Worm (Caenorhabditis elegans): Measurements from ENCODE around the gene stdh-1.

- TF ChIP-seq ama-1 (optimal IDR thresholded peaks at IDR 0.05) = no peak
- no peak for TF ChIP-seq B0310.2 (tag; optimal IDR thresholded peaks at IDR 0.05)
- TF ChIP-seq tra-4 (tag; optimal IDR thresholded peaks at IDR 0.05) = no peak
- TF ChIP-seq scrt-1 (GFP tag; IDR thresholded peaks at IDR 0.05) = no peak
- no peak for TF ChIP-seq tbx-11 (GFP tag; IDR thresholded peaks at IDR 0.05)
- TF ChIP-seq flt-1 (GFP tag; IDR thresholded peaks at IDR 0.05) = no peak
- TF ChIP-seq hmbx-1 (tag; optimal IDR thresholded peaks at IDR 0.05) = no peak
- TF ChIP-seq pes-1 (GFP tag; IDR thresholded peaks at IDR 0.05) = no peak
- TF ChIP-seq hnd-1 (tag; optimal IDR thresholded peaks at IDR 0.05) = no peak
Measured at ce11 chrV:13946385-13947019, 40.2 kb downstream of the stdh-1 start, which contains the start of the genes srx-10 and clec-226.

Data from whole organism, early embryonic.